Fruit fly (Drosophila melanogaster) S2 (cell line): ENCODE measurements around the gene CG45081.

Experiments
- CG8478 ChIP-seq: fragments of >200 bp; optimal IDR thresholded peaks from 2 replicates; lab custom pipeline; 2018
- CTCF ChIP-seq, 2 experiments: fragments of >200 bp; optimal IDR thresholded peaks; 2 replicates each; lab custom pipeline; 2018

- TF ChIP-seq CG8478 (lab: Kevin White, UChicago) (no peak), CTCF (optimal IDR thresholded peaks at IDR 0.05; lab: Kevin White, UChicago) (no peak)
Measured at dm6 chr3L:19265761-19266160, at the start of gene CG45081.
